Fruit fly (Drosophila melanogaster): ENCODE measurements around the gene CG1208.
A peak's percentile ranks its signal among the peaks of the same experiment; 100 is the strongest.

The CG1208 gene

dm6 chr3R:5861218-5861902, 29.9 kb downstream of the CG1208 start (continued):
- peak; percentile 51 for TF ChIP-seq NfI (GFP tag; optimal IDR thresholded peaks at IDR 0.05)
- no peak for TF ChIP-seq CG10321 (GFP tag; IDR thresholded peaks at IDR 0.05)
- no peak for TF ChIP-seq chinmo (GFP tag; IDR thresholded peaks at IDR 0.05; ENCODE audit: partially characterized antibody)
- TF ChIP-seq D19B (GFP tag; optimal IDR thresholded peaks at IDR 0.05), result peak; percentile 51
- no peak for TF ChIP-seq Awh (GFP tag; IDR thresholded peaks at IDR 0.05)
- no peak for TF ChIP-seq oc (tag; optimal IDR thresholded peaks at IDR 0.05)
- peak; percentile 16 for TF ChIP-seq crc (GFP tag; optimal IDR thresholded peaks at IDR 0.05)
- peak; percentile 69; the same call in 2 of the 3 replicates for TF ChIP-seq CG17361 (GFP tag; IDR thresholded peaks at IDR 0.05)
- TF ChIP-seq H2.0 (GFP tag; IDR thresholded peaks at IDR 0.05), result no peak
- TF ChIP-seq lab (GFP tag; optimal IDR thresholded peaks at IDR 0.05), result peak; percentile 38
- TF ChIP-seq CG3163 (GFP tag; optimal IDR thresholded peaks at IDR 0.05), result no peak
- no peak for TF ChIP-seq Abd-B (GFP tag; optimal IDR thresholded peaks at IDR 0.05)
- TF ChIP-seq CG4820 (GFP tag; optimal IDR thresholded peaks at IDR 0.05), result no peak
- TF ChIP-seq CG9215 (GFP tag; IDR thresholded peaks at IDR 0.05), result peak; percentile 36; the same call in 1 of the 2 replicates
- no peak for TF ChIP-seq seq (GFP tag; IDR thresholded peaks at IDR 0.05)
- peak; percentile 91 for TF ChIP-seq Ets65A (GFP tag)
- TF ChIP-seq ash1 (GFP tag; optimal IDR thresholded peaks at IDR 0.05), result no peak
- TF ChIP-seq Atf6 (GFP tag; IDR thresholded peaks at IDR 0.05), result peak; percentile 23; the same call in 1 of the 2 replicates
- no peak for TF ChIP-seq Hmx (GFP tag; optimal IDR thresholded peaks at IDR 0.05)
- TF ChIP-seq CG11723 (GFP tag; optimal IDR thresholded peaks at IDR 0.05), result peak; percentile 44
- no peak for TF ChIP-seq CG14050 (GFP tag; IDR thresholded peaks at IDR 0.05)
- TF ChIP-seq CG9932 (GFP tag; IDR thresholded peaks at IDR 0.05), result peak; percentile 70
- TF ChIP-seq BtbVII (GFP tag; optimal IDR thresholded peaks at IDR 0.05), result peak; percentile 36
- TF ChIP-seq zen2 (GFP tag; IDR thresholded peaks at IDR 0.05; ENCODE audit: partially characterized antibody), result no peak
- peak; percentile 54 for TF ChIP-seq HLH54F (GFP tag; optimal IDR thresholded peaks at IDR 0.05)
- peak; percentile 76 for TF ChIP-seq Rfx (GFP tag; IDR thresholded peaks at IDR 0.05)
- TF ChIP-seq CG13624 (GFP tag; optimal IDR thresholded peaks at IDR 0.05), result peak; percentile 39
- TF ChIP-seq CG8765 (GFP tag; IDR thresholded peaks at IDR 0.05), result no peak
- no peak for TF ChIP-seq salm (tag; optimal IDR thresholded peaks at IDR 0.05)
- 0 out of 2 replicates have a peak, but pooled peaks have one; percentile 26 for TF ChIP-seq Poxn (GFP tag; IDR thresholded peaks at IDR 0.05)
- peak; percentile 17 for TF ChIP-seq CG17359 (tag; optimal IDR thresholded peaks at IDR 0.05)
- TF ChIP-seq CG3995 (GFP tag; optimal IDR thresholded peaks at IDR 0.05), result peak; percentile 13
- TF ChIP-seq Gug (GFP tag; IDR thresholded peaks at IDR 0.05), result peak; percentile 56; the same call in 2 of the 4 replicates
- no peak for TF ChIP-seq CG12769 (tag; optimal IDR thresholded peaks at IDR 0.05)
- TF ChIP-seq CG14965 (GFP tag; optimal IDR thresholded peaks at IDR 0.05; ENCODE audit: borderline replicate concordance), result no peak
- TF ChIP-seq HHEX (GFP tag; optimal IDR thresholded peaks at IDR 0.05), result peak; percentile 16
- TF ChIP-seq sna (GFP tag; IDR thresholded peaks at IDR 0.05; ENCODE audit: partially characterized antibody), result no peak
- peak; percentile 48 for TF ChIP-seq CG7839 (tag; optimal IDR thresholded peaks at IDR 0.05)
- no peak for TF ChIP-seq ara (GFP tag; IDR thresholded peaks at IDR 0.05)
- no peak for TF ChIP-seq dati (GFP tag; IDR thresholded peaks at IDR 0.05)
- no peak for TF ChIP-seq CrebB (tag; optimal IDR thresholded peaks at IDR 0.05)
- no peak for TF ChIP-seq CG4360 (GFP tag; IDR thresholded peaks at IDR 0.05)
- TF ChIP-seq dimm (GFP tag; IDR thresholded peaks at IDR 0.05), result no peak
- 0 out of 2 replicates have a peak, but pooled peaks have one; percentile 13 for TF ChIP-seq CG17328 (GFP tag; IDR thresholded peaks at IDR 0.05)
- peak; percentile 69 for TF ChIP-seq CG30403 (GFP tag; optimal IDR thresholded peaks at IDR 0.05)
- TF ChIP-seq pnt (GFP tag; optimal IDR thresholded peaks at IDR 0.05), result no peak
- peak; percentile 5 for TF ChIP-seq cwo (GFP tag; optimal IDR thresholded peaks at IDR 0.05)
- TF ChIP-seq sqz (GFP tag; optimal IDR thresholded peaks at IDR 0.05), result no peak
- no peak for TF ChIP-seq CG14710 (tag; optimal IDR thresholded peaks at IDR 0.05)
- no peak for TF ChIP-seq repo (GFP tag; optimal IDR thresholded peaks at IDR 0.05)
